Worm (Caenorhabditis elegans) whole organism, mixed stage, embryonic: ENCODE results near the gene F17H10.4.

Source experiments
- elt-3 ChIP-seq: fragments of 150-350 bp; optimal IDR thresholded peaks from 2 replicates; lab custom pipeline; 2014; ENCODE audit warnings: missing biosample characterization, missing genetic modification characterization
- lsy-2 ChIP-seq: fragments of 150-350 bp; optimal IDR thresholded peaks from 2 replicates; lab custom pipeline; 2014; ENCODE audit warnings: missing biosample characterization, missing genetic modification characterization
- nhr-12 ChIP-seq: fragments of 150-350 bp; optimal IDR thresholded peaks from 2 replicates; lab custom pipeline; 2014; ENCODE audit warnings: missing biosample characterization, missing genetic modification characterization
- nhr-76 ChIP-seq: sonication (generic microtip); optimal IDR thresholded peaks from 2 replicates; lab custom pipeline; 2017; ENCODE audit warnings: missing biosample characterization, missing genetic modification characterization
- pha-4 ChIP-seq: fragments of 150-350 bp; optimal IDR thresholded peaks from 2 replicates; lab custom pipeline; 2018; ENCODE audit warnings: missing biosample characterization, missing genetic modification reagents, missing genetic modification characterization
- snpc-4 ChIP-seq: fragments of 150-350 bp; optimal IDR thresholded peaks from 2 replicates; lab custom pipeline; 2014; ENCODE audit warnings: missing biosample characterization, missing genetic modification characterization
- unc-62 ChIP-seq: fragments of 150-350 bp; optimal IDR thresholded peaks from 2 replicates; lab custom pipeline; 2014; ENCODE audit warnings: missing biosample characterization, missing genetic modification reagents, missing genetic modification characterization

DNA sequence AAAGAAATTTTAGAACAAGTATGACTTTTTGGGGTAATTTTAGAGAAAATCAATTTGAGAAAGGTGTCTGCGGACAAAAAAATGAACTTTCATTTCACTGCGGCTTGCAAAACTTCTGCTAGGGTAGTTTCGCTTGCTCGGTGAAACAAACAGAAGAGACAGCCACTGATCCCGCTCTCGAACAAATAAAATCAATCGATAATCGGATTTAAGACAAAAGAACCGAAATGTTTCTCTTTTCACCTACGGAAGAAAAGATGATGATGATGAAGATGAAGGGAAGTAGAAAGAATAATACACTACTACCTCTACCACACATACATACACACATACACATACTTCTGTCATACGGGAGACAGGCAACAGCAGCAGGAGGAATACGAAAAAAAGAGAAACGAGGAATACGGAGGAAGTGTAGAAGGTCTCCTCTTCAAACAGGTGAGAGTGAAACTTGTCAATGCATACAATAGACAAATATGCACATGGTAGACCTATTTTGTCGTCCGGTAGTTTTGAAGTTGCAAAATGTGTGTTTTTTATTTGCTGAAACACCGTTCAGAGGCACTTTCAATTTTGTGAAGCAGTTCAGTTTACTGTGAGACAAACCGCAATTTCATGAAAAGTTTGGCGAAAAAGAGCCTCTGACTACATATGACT is 30.9 kb upstream of the F17H10.4 start:
- no peak for TF ChIP-seq nhr-76
- TF ChIP-seq snpc-4 (tag; lab: Kevin White, UChicago) = no peak
- TF ChIP-seq lsy-2 = no peak
- TF ChIP-seq unc-62 (GFP tag; lab: Kevin White, UChicago) = no peak
- no peak for TF ChIP-seq pha-4 (tag; lab: Kevin White, UChicago)
- no peak for TF ChIP-seq elt-3 (tag; lab: Kevin White, UChicago)
- TF ChIP-seq nhr-12 = no peak
